Worm (Caenorhabditis elegans): ENCODE data around the gene usp-14.
A peak's percentile ranks its signal among the peaks of the same experiment; 100 is the strongest.

usp-14 gene

ce11 chrII:14479583-14480245 lies 8.8 kb downstream of the usp-14 start, which contains the start of gene C13B4.1 (continued):
- TF ChIP-seq tbp1 (GFP tag; optimal IDR thresholded peaks at IDR 0.05) = peak; percentile 26
- peak; percentile 97 for TF ChIP-seq lin-54 (GFP tag; optimal IDR thresholded peaks at IDR 0.05)
- peak; percentile 49 for TF ChIP-seq unc-130 (GFP tag; optimal IDR thresholded peaks at IDR 0.05)
- peak; percentile 90 for TF ChIP-seq D2030.7 (GFP tag; IDR thresholded peaks at IDR 0.05)
- TF ChIP-seq B0261.1 (tag; optimal IDR thresholded peaks at IDR 0.05) = no peak
- no peak for TF ChIP-seq chd-7 (tag; optimal IDR thresholded peaks at IDR 0.05)
- no peak for TF ChIP-seq cebp-2 (GFP tag; IDR thresholded peaks at IDR 0.05)
- peak; percentile 36 for TF ChIP-seq snpc-3.4 (tag; optimal IDR thresholded peaks at IDR 0.05)
- TF ChIP-seq F23B12.7 (tag; optimal IDR thresholded peaks at IDR 0.05; ENCODE audit: insufficient read depth) = peak; percentile 41
- TF ChIP-seq Y79H2A.3 (GFP tag; conservative IDR thresholded peaks at IDR 0.05) = no peak
- TF ChIP-seq atf-7 (tag; optimal IDR thresholded peaks at IDR 0.05) = no peak
- no peak for TF ChIP-seq tbx-9 (tag; optimal IDR thresholded peaks at IDR 0.05; ENCODE audit: borderline replicate concordance)
- no peak for TF ChIP-seq nhr-80 (tag; optimal IDR thresholded peaks at IDR 0.05)
- TF ChIP-seq zim-3 (tag; optimal IDR thresholded peaks at IDR 0.05) = no peak
- TF ChIP-seq nhr-120 (GFP tag; IDR thresholded peaks at IDR 0.05) = no peak
- TF ChIP-seq mcd-1 (GFP tag; IDR thresholded peaks at IDR 0.05) = peak; percentile 94
- TF ChIP-seq aptf-2 (GFP tag; conservative IDR thresholded peaks at IDR 0.05) = no peak
- peak; percentile 50 for TF ChIP-seq xnd-1 (tag; optimal IDR thresholded peaks at IDR 0.05)
- no peak for TF ChIP-seq gei-17 (GFP tag; optimal IDR thresholded peaks at IDR 0.05)
- TF ChIP-seq bed-2 (GFP tag; IDR thresholded peaks at IDR 0.05) = no peak
- no peak for TF ChIP-seq athp-1 (tag; optimal IDR thresholded peaks at IDR 0.05)
- TF ChIP-seq ztf-22 (GFP tag; optimal IDR thresholded peaks at IDR 0.05) = no peak
- no peak for TF ChIP-seq let-526 (GFP tag; IDR thresholded peaks at IDR 0.05)
- TF ChIP-seq ztf-6 (GFP tag; IDR thresholded peaks at IDR 0.05) = no peak
- TF ChIP-seq egl-18 (GFP tag; IDR thresholded peaks at IDR 0.05) = no peak
- peak; percentile 75 for TF ChIP-seq lsl-1 (GFP tag; optimal IDR thresholded peaks at IDR 0.05)
- no peak for TF ChIP-seq C06A6.2 (GFP tag; conservative IDR thresholded peaks at IDR 0.05)
- TF ChIP-seq Y56A3A.18 (GFP tag; IDR thresholded peaks at IDR 0.05) = no peak
- TF ChIP-seq tlf-1 (GFP tag; optimal IDR thresholded peaks at IDR 0.05) = no peak
- TF ChIP-seq nfya-1 (tag; optimal IDR thresholded peaks at IDR 0.05; ENCODE audit: borderline replicate concordance, insufficient read depth) = no peak
- TF ChIP-seq ceh-58 (GFP tag; IDR thresholded peaks at IDR 0.05) = no peak
- peak; percentile 92 for TF ChIP-seq efl-1 (GFP tag; optimal IDR thresholded peaks at IDR 0.05)
- TF ChIP-seq ceh-79 (tag; optimal IDR thresholded peaks at IDR 0.05) = no peak
- no peak for TF ChIP-seq madf-10 (tag; optimal IDR thresholded peaks at IDR 0.05)
- TF ChIP-seq attf-6 (GFP tag; IDR thresholded peaks at IDR 0.05) = no peak
- TF ChIP-seq F55B11.4 (tag; optimal IDR thresholded peaks at IDR 0.05; ENCODE audit: borderline replicate concordance, insufficient read depth) = no peak
- no peak for TF ChIP-seq dpff-1 (tag; optimal IDR thresholded peaks at IDR 0.05)
- no peak for TF ChIP-seq somi-1 (GFP tag; optimal IDR thresholded peaks at IDR 0.05)
- TF ChIP-seq F57A8.1 (GFP tag; optimal IDR thresholded peaks at IDR 0.05) = no peak
- no peak for TF ChIP-seq B0336.3 (GFP tag; IDR thresholded peaks at IDR 0.05)
- no peak for TF ChIP-seq nhr-90 (tag; optimal IDR thresholded peaks at IDR 0.05)
- no peak for TF ChIP-seq bed-1 (GFP tag; IDR thresholded peaks at IDR 0.05)
- TF ChIP-seq lin-35 (GFP tag; optimal IDR thresholded peaks at IDR 0.05) = peak in 2 of 3 experiments; percentile 11 to 55
- TF ChIP-seq ceh-40 (GFP tag; IDR thresholded peaks at IDR 0.05) = no peak
- peak; percentile 67 for TF ChIP-seq dox-1 (GFP tag; IDR thresholded peaks at IDR 0.05)
- TF ChIP-seq nhr-27 (tag; optimal IDR thresholded peaks at IDR 0.05) = no peak
- TF ChIP-seq repo-1 (tag; optimal IDR thresholded peaks at IDR 0.05) = no peak
- no peak for TF ChIP-seq snpc-1.3 (tag; optimal IDR thresholded peaks at IDR 0.05; ENCODE audit: insufficient read depth)

All from whole organism, young adult.